Worm (Caenorhabditis elegans): ENCODE data around the gene rpl-15.
A peak's percentile ranks its signal among the peaks of the same experiment; 100 is the strongest.

rpl-15 gene

DNA sequence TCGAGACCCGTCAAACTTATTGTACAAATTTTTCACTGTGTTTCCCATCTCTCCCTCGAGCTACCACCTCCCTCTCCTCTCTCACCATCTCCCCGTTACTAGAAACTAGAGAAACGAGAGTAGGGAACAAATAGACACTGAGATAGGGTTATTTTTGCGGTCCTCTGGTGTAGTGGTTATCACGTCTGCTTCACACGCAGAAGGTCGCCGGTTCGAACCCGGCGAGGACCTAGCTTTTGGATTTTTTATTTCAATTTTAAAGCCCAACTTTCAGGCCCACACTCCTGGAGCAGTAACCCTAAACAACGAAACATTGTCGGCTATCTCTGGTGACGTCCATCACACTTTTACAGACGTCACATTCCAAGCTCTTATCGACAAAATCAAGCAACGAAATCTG lies 34.1 kb downstream of the rpl-15 start (continued):
- TF ChIP-seq sox-2 (GFP tag; IDR thresholded peaks at IDR 0.05) = peak; percentile 50
- TF ChIP-seq hlh-30 (tag; optimal IDR thresholded peaks at IDR 0.05; ENCODE audit: insufficient read depth) = peak; percentile 13
- no peak for TF ChIP-seq pax-1 (tag; optimal IDR thresholded peaks at IDR 0.05)
- TF ChIP-seq ztf-16 (tag; optimal IDR thresholded peaks at IDR 0.05) = peak; percentile 64
- peak; percentile 60 for TF ChIP-seq syd-9 (tag; optimal IDR thresholded peaks at IDR 0.05)
- peak; percentile 65 for TF ChIP-seq odd-2 (tag; optimal IDR thresholded peaks at IDR 0.05)
- TF ChIP-seq ttx-3 (tag; optimal IDR thresholded peaks at IDR 0.05) = peak; percentile 81
- TF ChIP-seq elt-4 (tag; optimal IDR thresholded peaks at IDR 0.05) = no peak
- peak; percentile 66 for TF ChIP-seq ref-2 (tag; optimal IDR thresholded peaks at IDR 0.05)
- no peak for TF ChIP-seq pqm-1 (tag; optimal IDR thresholded peaks at IDR 0.05)
- peak; percentile 22 for TF ChIP-seq ahr-1 (tag; optimal IDR thresholded peaks at IDR 0.05)
- peak; percentile 50 for TF ChIP-seq ceh-14 (tag; optimal IDR thresholded peaks at IDR 0.05)
- TF ChIP-seq ceh-9 (tag; optimal IDR thresholded peaks at IDR 0.05) = peak; percentile 55
- peak; percentile 45 for TF ChIP-seq npax-4 (tag; optimal IDR thresholded peaks at IDR 0.05)
- TF ChIP-seq nhr-11 (tag; optimal IDR thresholded peaks at IDR 0.05) = no peak

DNA sequence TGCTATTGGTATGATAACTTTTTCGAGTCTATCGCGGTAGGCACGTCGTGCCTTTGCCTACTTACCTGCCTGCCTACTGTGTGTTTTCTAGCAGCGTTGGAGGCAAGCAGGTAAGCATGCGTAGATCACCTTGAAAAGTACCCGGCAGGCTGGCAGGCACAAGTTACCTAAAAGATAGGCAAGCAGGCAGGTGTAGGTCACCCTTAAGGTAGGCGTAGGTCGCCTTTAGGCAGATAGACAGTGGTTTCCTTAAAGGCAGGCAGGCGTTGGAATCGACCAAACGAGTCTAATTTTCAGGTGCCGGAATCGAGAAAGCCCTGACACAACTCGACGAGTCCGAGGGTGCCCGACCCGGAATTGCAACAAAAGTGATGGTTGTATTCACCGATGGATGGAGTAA lies 34.6 kb downstream of the rpl-15 start:
- TF ChIP-seq unc-3 (GFP tag; conservative IDR thresholded peaks at IDR 0.05) (no peak), unc-3 (tag; optimal IDR thresholded peaks at IDR 0.05) (no peak), ceh-31 (tag; optimal IDR thresholded peaks at IDR 0.05) (no peak), K09A11.1 (tag; optimal IDR thresholded peaks at IDR 0.05; ENCODE audit: insufficient read depth) (no peak), che-1 (tag; optimal IDR thresholded peaks at IDR 0.05) (no peak), ceh-14 (tag; optimal IDR thresholded peaks at IDR 0.05) (no peak), nhr-11 (tag; optimal IDR thresholded peaks at IDR 0.05) (no peak), ceh-19 (GFP tag; optimal IDR thresholded peaks at IDR 0.05) (no peak), lin-11 (tag; optimal IDR thresholded peaks at IDR 0.05) (no peak), mec-3 (tag; optimal IDR thresholded peaks at IDR 0.05; ENCODE audit: borderline replicate concordance) (no peak), hlh-8 (tag; optimal IDR thresholded peaks at IDR 0.05) (no peak), dmd-4 (tag; optimal IDR thresholded peaks at IDR 0.05; ENCODE audit: borderline replicate concordance) (no peak), madf-2 (tag; optimal IDR thresholded peaks at IDR 0.05) (no peak), zip-5 (tag; optimal IDR thresholded peaks at IDR 0.05) (no peak), ttx-3 (tag; optimal IDR thresholded peaks at IDR 0.05) (no peak), tbx-7 (tag; optimal IDR thresholded peaks at IDR 0.05) (no peak), tbx-2 (tag; optimal IDR thresholded peaks at IDR 0.05) (no peak), ceh-9 (tag; optimal IDR thresholded peaks at IDR 0.05) (no peak), sdc-2 (tag; optimal IDR thresholded peaks at IDR 0.05) (no peak)

DNA sequence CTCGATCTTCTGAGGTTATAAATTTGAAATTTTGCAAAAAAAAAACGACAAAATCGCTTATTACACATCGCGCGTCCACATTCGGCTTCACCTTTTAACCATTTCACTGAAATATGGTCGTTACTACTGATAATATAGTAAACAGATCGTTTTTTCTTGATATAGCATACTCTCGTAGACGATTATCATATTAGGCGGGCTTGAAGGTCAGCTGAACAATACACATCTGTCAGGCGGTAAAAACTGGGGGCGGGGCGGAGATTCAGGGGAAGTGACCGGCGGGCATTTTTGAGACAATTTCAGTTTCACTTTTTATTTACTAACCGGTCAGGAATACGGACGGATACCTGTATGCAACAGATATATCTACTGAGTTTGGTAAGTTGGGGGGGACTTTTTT lies 39.1 kb downstream of the rpl-15 start, which contains the start of gene C18H7.1:
TSS of gene C18H7.1 (plus strand) at position 301 of the 400 bp plus-strand sequence.
- TF ChIP-seq nhr-11 (tag; optimal IDR thresholded peaks at IDR 0.05) (no peak), mec-3 (tag; optimal IDR thresholded peaks at IDR 0.05; ENCODE audit: borderline replicate concordance) (no peak), ets-4 (tag; optimal IDR thresholded peaks at IDR 0.05) (no peak)

DNA sequence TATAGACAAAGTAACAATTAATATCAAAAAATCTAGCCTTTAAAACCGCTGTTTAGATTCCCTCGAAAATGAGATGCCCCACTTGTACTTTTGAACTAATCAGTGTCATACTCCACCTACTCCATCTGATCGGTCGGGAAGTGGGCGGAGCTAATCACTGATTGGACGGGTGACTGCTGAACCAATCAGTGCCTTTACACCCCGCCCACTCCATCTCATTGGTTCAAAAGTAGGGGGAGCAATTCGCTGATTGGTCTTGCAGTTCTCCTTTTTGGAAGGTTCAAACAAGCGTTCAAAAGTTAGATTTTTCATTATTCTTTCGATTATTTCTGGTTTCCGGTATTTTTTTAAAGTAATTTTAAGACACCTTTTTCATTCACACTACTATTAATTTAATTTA lies 41.2 kb downstream of the rpl-15 start:
- peak; percentile 97 for TF ChIP-seq nfya-1 (tag; optimal IDR thresholded peaks at IDR 0.05)
- no peak for TF ChIP-seq ceh-34 (tag; optimal IDR thresholded peaks at IDR 0.05)

ce11 chrIV:607628-608027 lies 46.7 kb downstream of the rpl-15 start:
- TF ChIP-seq unc-55 (GFP tag; optimal IDR thresholded peaks at IDR 0.05) = no peak
- TF ChIP-seq lim-6 (tag; optimal IDR thresholded peaks at IDR 0.05) = no peak
- no peak for TF ChIP-seq ceh-45 (GFP tag; IDR thresholded peaks at IDR 0.05)
- no peak for TF ChIP-seq syd-9 (tag; optimal IDR thresholded peaks at IDR 0.05)
- no peak for TF ChIP-seq npax-4 (tag; optimal IDR thresholded peaks at IDR 0.05)
- no peak for TF ChIP-seq dmd-4 (tag; optimal IDR thresholded peaks at IDR 0.05; ENCODE audit: borderline replicate concordance)
- peak; percentile 41 for TF ChIP-seq nfya-1 (tag; optimal IDR thresholded peaks at IDR 0.05)
- TF ChIP-seq elt-2 (tag; optimal IDR thresholded peaks at IDR 0.05) = no peak
- no peak for TF ChIP-seq pag-3 (tag; optimal IDR thresholded peaks at IDR 0.05; ENCODE audit: borderline replicate concordance)
- TF ChIP-seq ceh-2 (tag; optimal IDR thresholded peaks at IDR 0.05) = no peak
- no peak for TF ChIP-seq pax-1 (tag; optimal IDR thresholded peaks at IDR 0.05)
- no peak for TF ChIP-seq C08G9.2 (tag; optimal IDR thresholded peaks at IDR 0.05)
- peak; percentile 74 for TF ChIP-seq ceh-18 (tag; optimal IDR thresholded peaks at IDR 0.05)
- peak; percentile 22 for TF ChIP-seq rnt-1 (tag; optimal IDR thresholded peaks at IDR 0.05)
